Worm (Caenorhabditis elegans): Measurements from ENCODE around the gene F25D1.3.

ce11 chrV:10505553-10505952 lies 23.0 kb upstream of the F25D1.3 start, which contains the start of gene C35A5.5:
- TF ChIP-seq tbx-37 (GFP tag; conservative IDR thresholded peaks at IDR 0.05): no peak
- TF ChIP-seq flt-1 (GFP tag; IDR thresholded peaks at IDR 0.05): no peak
- no peak for TF ChIP-seq ama-1 (optimal IDR thresholded peaks at IDR 0.05)
